Worm (Caenorhabditis elegans): ENCODE results near the gene C06E7.2.

ce11 chrIV:5873825-5874224 is 34.5 kb downstream of the C06E7.2 start, which contains the start of gene srv-19:
- no peak for TF ChIP-seq ztf-29 (GFP tag; IDR thresholded peaks at IDR 0.05)
- no peak for TF ChIP-seq ref-1 (GFP tag; conservative IDR thresholded peaks at IDR 0.05)
- no peak for TF ChIP-seq med-1 (GFP tag; optimal IDR thresholded peaks at IDR 0.05; ENCODE audit: insufficient read depth)
- no peak for TF ChIP-seq T22C8.4 (GFP tag; IDR thresholded peaks at IDR 0.05)
- TF ChIP-seq flt-1 (GFP tag; IDR thresholded peaks at IDR 0.05): no peak
- no peak for TF ChIP-seq cog-1 (tag; optimal IDR thresholded peaks at IDR 0.05)
- TF ChIP-seq ztf-23 (GFP tag; IDR thresholded peaks at IDR 0.05): no peak
- no peak for TF ChIP-seq tab-1 (GFP tag; IDR thresholded peaks at IDR 0.05)
